Fruit fly (Drosophila melanogaster) whole organism, adult: ENCODE measurements around the gene CG34432.

Experiments used
- CG11617 ChIP-seq: fragments of 200-800 bp; sonication (Bioruptor generic); optimal IDR thresholded peaks from 2 replicates; lab custom pipeline; 2017; ENCODE audit warnings: mild to moderate bottlenecking, missing biosample characterization, missing genetic modification reagents, missing genetic modification characterization
- CG12768 ChIP-seq: fragments of 200-800 bp; sonication (Bioruptor generic); optimal IDR thresholded peaks from 2 replicates; lab custom pipeline; 2017; ENCODE audit warnings: missing biosample characterization, missing genetic modification characterization, mild to moderate bottlenecking, moderate library complexity, missing genetic modification reagents
- CG14711 ChIP-seq: fragments of 200-800 bp; sonication (Bioruptor generic); optimal IDR thresholded peaks from 2 replicates; lab custom pipeline; 2018; ENCODE audit warnings: missing biosample characterization, mild to moderate bottlenecking, missing genetic modification characterization, moderate library complexity
- CG1620 ChIP-seq: fragments of 200-800 bp; sonication (Bioruptor generic); optimal IDR thresholded peaks from 2 replicates; lab custom pipeline; 2016; ENCODE audit warnings: missing biosample characterization, missing genetic modification characterization
- CG33017 ChIP-seq: fragments of 200-800 bp; sonication (Bioruptor generic); optimal IDR thresholded peaks from 2 replicates; lab custom pipeline; 2018; ENCODE audit warnings: missing biosample characterization, mild to moderate bottlenecking, missing genetic modification characterization, moderate library complexity
- CG5204 ChIP-seq: fragments of 200-800 bp; sonication (Bioruptor generic); optimal IDR thresholded peaks from 2 replicates; lab custom pipeline; 2016; ENCODE audit warnings: missing biosample characterization, missing genetic modification characterization
- CG7045 ChIP-seq: fragments of 200-800 bp; sonication (Bioruptor generic); optimal IDR thresholded peaks from 2 replicates; lab custom pipeline; 2017; ENCODE audit warnings: missing biosample characterization, mild to moderate bottlenecking, missing genetic modification characterization
- CG7101 ChIP-seq: fragments of 200-800 bp; sonication (Bioruptor generic); optimal IDR thresholded peaks from 2 replicates; lab custom pipeline; 2018; ENCODE audit warnings: missing biosample characterization, mild to moderate bottlenecking, missing genetic modification characterization, moderate library complexity
- Clk ChIP-seq: fragments of 200-800 bp; sonication (Bioruptor generic); optimal IDR thresholded peaks from 2 replicates; lab custom pipeline; 2017; ENCODE audit warnings: missing biosample characterization, missing genetic modification characterization
- Crg-1 ChIP-seq: fragments of 200-800 bp; sonication (Bioruptor generic); optimal IDR thresholded peaks from 2 replicates; lab custom pipeline; 2016; ENCODE audit warnings: missing biosample characterization, missing genetic modification characterization
- Hr96 ChIP-seq: fragments of 200-800 bp; sonication (Bioruptor generic); optimal IDR thresholded peaks from 2 replicates; lab custom pipeline; 2016; ENCODE audit warnings: missing biosample characterization, missing genetic modification characterization
- Mnt ChIP-seq: fragments of 200-800 bp; sonication (Bioruptor generic); optimal IDR thresholded peaks from 2 replicates; lab custom pipeline; 2016; ENCODE audit warnings: missing biosample characterization, mild to moderate bottlenecking, missing genetic modification characterization
- bab1 ChIP-seq: fragments of 200-800 bp; sonication (Bioruptor generic); optimal IDR thresholded peaks from 3 replicates; lab custom pipeline; 2019; ENCODE audit warnings: missing biosample characterization, mild to moderate bottlenecking, missing genetic modification characterization, moderate library complexity
- cic ChIP-seq: fragments of 200-800 bp; sonication (Bioruptor generic); optimal IDR thresholded peaks from 2 replicates; lab custom pipeline; 2017; ENCODE audit warnings: missing biosample characterization, mild to moderate bottlenecking, missing genetic modification characterization, moderate library complexity
- cnc ChIP-seq, 2 experiments: fragments of >200 bp; optimal IDR thresholded peaks; 2 replicates each; lab custom pipeline; 2017
- kay ChIP-seq: fragments of 200-800 bp; sonication (Bioruptor generic); peaks from one replicate; lab custom pipeline; 2016; ENCODE audit warnings: missing biosample characterization, missing genetic modification characterization, borderline replicate concordance
- ovo ChIP-seq: fragments of 200-800 bp; sonication (Bioruptor generic); optimal IDR thresholded peaks from 2 replicates; lab custom pipeline; 2016; ENCODE audit warnings: missing biosample characterization, missing genetic modification characterization
- pad ChIP-seq: fragments of 200-800 bp; sonication (Bioruptor generic); optimal IDR thresholded peaks from 3 replicates; lab custom pipeline; 2017; ENCODE audit warnings: missing biosample characterization, missing genetic modification characterization, mild to moderate bottlenecking, moderate library complexity, missing genetic modification reagents
- tj ChIP-seq: fragments of 200-800 bp; sonication (Bioruptor generic); optimal IDR thresholded peaks from 3 replicates; lab custom pipeline; 2017; ENCODE audit warnings: missing biosample characterization, mild to moderate bottlenecking, missing genetic modification characterization, moderate library complexity
- toe ChIP-seq: fragments of 200-800 bp; sonication (Bioruptor generic); optimal IDR thresholded peaks from 2 replicates; lab custom pipeline; 2016; ENCODE audit warnings: missing biosample characterization, missing genetic modification characterization

The CG34432 gene

DNA sequence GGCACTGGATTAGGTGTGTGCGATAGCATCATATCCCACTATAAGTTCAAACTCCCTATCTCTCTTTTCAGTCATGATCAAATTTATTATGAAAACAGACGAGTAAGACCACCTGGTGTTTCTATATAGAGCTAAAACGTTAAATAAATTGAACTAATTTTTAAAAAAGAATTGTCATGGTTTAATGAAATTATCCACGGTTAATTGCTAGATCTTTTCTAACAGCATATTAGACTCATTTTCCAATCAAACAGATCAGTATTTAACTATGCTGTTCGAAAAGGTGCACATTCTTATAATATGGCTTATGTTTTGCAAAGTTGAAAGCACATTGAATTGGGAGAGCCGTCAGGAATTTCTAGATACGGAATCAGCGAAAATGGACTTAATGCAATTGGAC, 45.1 kb upstream of the CG34432 start, which contains the start of gene PH4alphaNE3:
Gene PH4alphaNE3, plus strand, starts transcription at position 301 of the 400 bp plus-strand sequence.
- no peak for TF ChIP-seq CG7101 (tag; lab: Kevin White, UChicago)
- no peak for TF ChIP-seq cic (GFP tag; lab: Kevin White, UChicago)
- TF ChIP-seq CG7045 (GFP tag; lab: Kevin White, UChicago): no peak
- TF ChIP-seq ovo: no peak
- TF ChIP-seq Hr96: no peak

DNA sequence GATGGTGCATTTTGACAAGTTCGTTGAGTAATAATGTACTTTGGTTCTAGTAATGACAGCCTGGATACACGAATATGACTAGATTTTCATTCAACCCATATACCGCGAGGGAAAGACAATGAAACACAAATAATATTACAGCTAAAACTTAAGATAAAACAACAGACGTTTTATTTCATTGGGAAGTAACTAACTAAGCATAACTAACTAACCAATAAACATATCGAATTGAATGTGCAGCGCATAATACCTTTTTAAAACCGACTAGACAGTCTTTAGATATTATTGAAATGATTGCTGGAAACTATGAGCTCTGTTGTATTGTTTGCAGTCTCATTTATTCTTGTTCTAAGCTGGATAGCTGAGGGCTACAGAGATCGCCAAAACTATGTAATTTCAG, 43.1 kb upstream of the CG34432 start, which contains the start of gene CG31016:
Gene CG31016, plus strand, starts transcription at position 301 of the 400 bp plus-strand sequence.
- TF ChIP-seq pad (no peak), Mnt (no peak), Clk (no peak), CG7101 (tag; lab: Kevin White, UChicago) (no peak), CG5204 (GFP tag; lab: Kevin White, UChicago) (no peak), CG11617 (no peak), tj (GFP tag; lab: Kevin White, UChicago) (no peak), CG33017 (tag; lab: Kevin White, UChicago) (no peak), CG12768 (no peak), kay (GFP tag; lab: Kevin White, UChicago) (no peak), bab1 (GFP tag; lab: Kevin White, UChicago) (no peak), cic (GFP tag; lab: Kevin White, UChicago) (no peak), CG1620 (GFP tag; lab: Kevin White, UChicago) (no peak), ovo (no peak), CG14711 (tag; lab: Kevin White, UChicago) (no peak), Hr96 (no peak), Crg-1 (GFP tag; lab: Kevin White, UChicago) (no peak), cnc (optimal IDR thresholded peaks at IDR 0.05; lab: Kevin White, UChicago) (no peak)

DNA sequence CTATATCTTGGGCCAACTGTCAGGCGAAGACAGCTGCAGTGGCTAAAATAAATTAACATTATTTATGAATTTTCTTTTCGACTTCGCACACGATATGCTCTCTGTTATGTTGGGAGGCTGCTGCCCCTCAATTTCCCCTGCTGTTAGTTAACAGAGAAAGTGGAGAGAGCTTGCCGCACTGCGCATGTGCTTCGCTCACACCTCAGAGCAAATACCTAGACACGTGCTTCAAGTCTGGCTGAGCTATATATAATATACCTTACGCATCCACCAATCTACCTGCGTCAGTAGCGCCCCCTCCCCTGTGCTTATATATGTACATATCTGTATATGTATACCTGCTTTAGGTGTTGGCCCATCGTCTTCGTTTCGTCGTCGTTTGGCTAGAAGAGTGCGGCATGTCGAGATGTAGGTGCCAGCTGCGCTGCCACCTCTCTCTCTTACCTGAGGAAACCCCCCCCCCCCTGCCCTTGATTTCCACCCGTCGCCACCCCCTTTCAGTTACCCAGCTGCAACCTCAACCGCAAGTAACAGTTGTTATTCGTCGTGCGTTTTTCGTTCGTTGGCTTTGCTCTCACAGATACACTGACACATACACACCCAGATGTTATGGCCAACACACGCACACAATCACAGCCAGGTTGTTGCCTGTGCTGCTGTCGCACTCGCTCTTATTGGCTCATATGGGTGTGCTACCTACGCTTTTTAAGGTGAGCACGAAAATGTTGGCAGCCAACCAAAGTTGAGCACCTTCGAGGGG, 32.7 kb upstream of the CG34432 start:
- peak; percentile 58 for TF ChIP-seq pad
- no peak for TF ChIP-seq CG33017 (tag; lab: Kevin White, UChicago)

DNA sequence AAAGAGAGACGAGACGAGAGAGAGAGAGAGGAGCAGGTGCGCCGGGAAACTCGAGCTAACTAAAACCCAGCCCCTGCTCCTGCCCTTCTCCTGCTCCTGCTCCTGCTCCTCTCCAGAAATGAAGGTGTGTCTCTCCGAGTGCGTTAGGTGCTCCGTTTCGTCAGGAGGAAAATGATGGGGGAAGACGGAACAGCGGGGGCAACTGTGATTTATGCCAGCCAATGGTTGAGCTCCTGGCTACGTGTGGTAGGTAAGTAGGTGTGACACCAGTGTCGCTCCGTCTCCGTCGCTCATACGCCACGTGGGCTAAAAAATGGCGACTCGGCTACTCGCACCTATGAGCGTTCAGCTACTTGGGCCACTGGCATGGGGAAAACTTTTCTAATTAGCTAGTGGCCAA, 31.5 kb upstream of the CG34432 start:
- TF ChIP-seq pad (peak; percentile 11), Hr96 (no peak)

DNA sequence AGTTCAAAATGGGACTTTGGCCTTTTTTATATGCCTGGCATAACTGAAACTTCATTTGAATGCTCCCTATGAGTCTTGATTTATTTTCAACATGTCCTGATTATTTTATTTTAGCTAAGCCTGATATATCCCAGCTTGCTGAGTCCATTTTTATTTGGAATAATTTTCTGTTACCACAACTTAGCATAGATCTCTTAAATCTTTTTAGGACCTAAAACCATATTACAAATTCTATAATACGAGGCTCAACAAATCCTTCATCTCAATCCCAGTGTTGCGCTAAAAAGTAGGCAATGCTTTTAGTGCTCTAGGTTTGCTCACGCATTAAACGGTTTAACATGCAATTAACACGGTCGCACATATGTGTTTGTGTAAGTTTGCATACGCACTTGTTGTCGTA, 27.1 kb upstream of the CG34432 start, which contains the start of gene CG44954:
Gene CG44954, minus strand, starts transcription at position 101 of the 400 bp plus-strand sequence.
- TF ChIP-seq CG11617 (no peak), Clk (no peak), Mnt (no peak), kay (GFP tag; lab: Kevin White, UChicago) (no peak), bab1 (GFP tag; lab: Kevin White, UChicago) (no peak), pad (no peak), CG7101 (tag; lab: Kevin White, UChicago) (no peak), Hr96 (no peak), CG12768 (no peak), cnc (optimal IDR thresholded peaks at IDR 0.05; lab: Kevin White, UChicago) (no peak), toe (GFP tag; lab: Kevin White, UChicago) (no peak), CG7045 (GFP tag; lab: Kevin White, UChicago) (no peak)

DNA sequence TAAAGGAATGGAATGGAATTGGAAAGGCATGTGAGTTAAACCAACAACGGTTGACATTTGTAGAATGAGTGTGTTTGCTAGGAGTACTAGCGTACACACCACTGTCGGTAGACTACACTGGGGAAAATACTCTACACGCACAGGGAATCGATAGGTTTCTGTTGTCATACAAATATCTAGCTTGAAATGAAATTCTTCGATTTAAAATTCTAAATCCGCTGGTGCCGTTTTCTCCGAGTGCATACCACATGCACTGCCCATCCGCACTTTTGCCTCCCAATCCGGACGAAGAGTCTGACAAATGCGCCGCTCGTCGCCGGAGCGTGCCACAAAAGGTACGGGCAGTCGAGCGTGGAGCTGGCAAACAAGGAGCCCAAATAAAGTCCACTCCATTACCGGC, 20.0 kb upstream of the CG34432 start, which contains the start of gene CG2267:
Gene CG2267, minus strand, starts transcription at position 101 of the 400 bp plus-strand sequence.
- TF ChIP-seq Clk (no peak), toe (GFP tag; lab: Kevin White, UChicago) (no peak), CG12768 (no peak), kay (GFP tag; lab: Kevin White, UChicago) (no peak), cic (GFP tag; lab: Kevin White, UChicago) (no peak), CG7101 (tag; lab: Kevin White, UChicago) (no peak), bab1 (GFP tag; lab: Kevin White, UChicago) (no peak), CG7045 (GFP tag; lab: Kevin White, UChicago) (no peak), ovo (no peak), tj (GFP tag; lab: Kevin White, UChicago) (no peak)

DNA sequence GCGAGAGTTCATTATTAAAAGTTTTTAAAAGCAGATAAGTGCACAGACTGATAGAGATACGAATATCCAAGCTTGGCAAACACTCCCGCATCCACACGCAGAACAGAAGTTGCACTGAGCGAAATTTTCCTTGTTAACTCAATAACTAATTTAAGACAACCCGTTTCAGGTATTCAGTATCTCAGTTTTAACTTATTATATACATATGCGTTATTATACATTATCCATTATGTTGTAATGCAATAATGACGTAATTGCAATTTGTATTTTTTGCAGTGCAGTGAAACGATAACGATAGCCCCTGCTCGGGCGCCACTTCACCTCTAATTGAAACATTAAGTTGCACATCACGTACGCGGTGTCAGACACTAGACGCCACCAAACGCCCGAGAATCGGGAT, 5.7 kb upstream of the CG34432 start:
- TF ChIP-seq ovo: no peak
- TF ChIP-seq kay (GFP tag; lab: Kevin White, UChicago): no peak
- TF ChIP-seq tj (GFP tag; lab: Kevin White, UChicago): no peak
- TF ChIP-seq Crg-1 (GFP tag; lab: Kevin White, UChicago): no peak
- TF ChIP-seq CG7045 (GFP tag; lab: Kevin White, UChicago): no peak
- TF ChIP-seq bab1 (GFP tag; lab: Kevin White, UChicago): no peak
- TF ChIP-seq Hr96: no peak
- TF ChIP-seq cnc (optimal IDR thresholded peaks at IDR 0.05; lab: Kevin White, UChicago): no peak
- TF ChIP-seq Mnt: no peak
- no peak for TF ChIP-seq CG14711 (tag; lab: Kevin White, UChicago)
- no peak for TF ChIP-seq CG11617
- no peak for TF ChIP-seq CG5204 (GFP tag; lab: Kevin White, UChicago)
- no peak for TF ChIP-seq CG7101 (tag; lab: Kevin White, UChicago)
- TF ChIP-seq CG12768: no peak
